Fruit fly (Drosophila melanogaster) whole organism, embryonic: ENCODE data around the gene CG2157.

Experiments
- CG10209 ChIP-seq: fragments of 200-800 bp; sonication (Bioruptor generic); optimal IDR thresholded peaks from 3 replicates; lab custom pipeline; 2017; ENCODE audit warnings: missing biosample characterization, mild to moderate bottlenecking, missing genetic modification characterization, missing genetic modification reagents
- chm ChIP-seq: fragments of 200-800 bp; sonication (Bioruptor generic); IDR thresholded peaks from 2 replicates; pipeline ENCODE4 v1.3.6; 2022; ENCODE audit warnings: missing biosample characterization, missing genetic modification characterization

DNA sequence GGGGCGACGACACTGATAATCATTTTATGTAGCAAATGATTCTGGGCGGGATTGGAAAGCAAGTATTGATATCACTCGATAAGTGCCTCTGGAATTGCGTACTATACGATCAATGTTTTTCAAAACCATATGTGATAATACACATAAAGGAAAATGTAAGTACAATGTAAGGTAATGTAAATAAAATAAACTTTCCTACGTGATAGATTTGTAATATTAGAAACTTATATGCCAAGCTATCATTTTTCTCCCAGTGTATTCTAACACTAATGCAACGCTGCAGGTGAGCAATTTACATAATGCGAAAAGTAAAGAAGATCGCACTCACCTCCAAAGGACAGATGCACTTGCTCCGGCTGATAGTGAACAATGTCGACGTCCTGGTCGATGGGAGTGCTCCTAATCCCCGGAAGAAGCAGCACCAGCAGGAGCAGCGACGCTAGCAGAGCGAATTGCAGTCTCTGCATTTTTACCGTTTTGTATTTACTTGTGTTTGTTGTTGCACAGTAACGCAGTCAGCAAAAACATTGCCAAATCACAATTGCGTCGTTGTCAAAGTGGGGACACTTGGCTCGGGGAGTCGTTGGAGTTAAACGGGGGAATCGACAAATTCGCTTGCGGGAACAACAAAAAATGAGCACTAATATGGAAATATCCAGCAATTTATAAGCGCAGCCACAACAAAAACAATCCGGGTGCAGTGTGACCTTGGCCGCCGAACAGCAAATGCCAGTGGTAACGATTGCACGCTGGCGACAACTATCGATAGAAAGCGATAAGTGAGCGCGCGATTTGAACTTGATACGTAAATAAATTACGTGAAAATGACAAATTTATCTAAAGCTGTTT, 8.2 kb downstream of the CG2157 start, which contains the start of gene CG1637:
- TF ChIP-seq chm (GFP tag; lab: Robert Waterston, UW) = no peak
- TF ChIP-seq CG10209 (GFP tag; lab: Kevin White, UChicago) = no peak
